Fruit fly (Drosophila melanogaster): ENCODE results near the gene Tengl4.

Gene Tengl4

DNA sequence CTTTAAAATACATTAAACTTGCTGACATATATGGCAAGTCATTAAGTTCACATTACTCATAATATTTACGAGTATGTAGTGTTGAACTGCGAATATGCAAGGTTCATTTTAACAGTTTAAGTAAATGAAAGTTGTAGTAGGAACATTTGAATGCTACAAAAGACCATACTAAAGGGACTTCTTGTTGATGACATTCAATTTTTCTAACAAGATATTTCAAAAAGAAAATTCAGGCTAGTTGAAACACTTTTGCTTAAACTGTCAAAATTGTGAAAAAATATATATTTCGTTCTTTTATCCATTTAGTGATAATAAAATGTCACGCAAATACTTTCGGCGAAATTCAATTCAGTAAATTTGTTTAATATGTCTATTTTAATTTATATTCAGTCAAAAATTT is at the start of gene Tengl4:
Gene Tengl4, plus strand, starts transcription at position 301 of the 400 bp plus-strand sequence.
- TF ChIP-seq noc (tag; optimal IDR thresholded peaks at IDR 0.05), result no peak

DNA sequence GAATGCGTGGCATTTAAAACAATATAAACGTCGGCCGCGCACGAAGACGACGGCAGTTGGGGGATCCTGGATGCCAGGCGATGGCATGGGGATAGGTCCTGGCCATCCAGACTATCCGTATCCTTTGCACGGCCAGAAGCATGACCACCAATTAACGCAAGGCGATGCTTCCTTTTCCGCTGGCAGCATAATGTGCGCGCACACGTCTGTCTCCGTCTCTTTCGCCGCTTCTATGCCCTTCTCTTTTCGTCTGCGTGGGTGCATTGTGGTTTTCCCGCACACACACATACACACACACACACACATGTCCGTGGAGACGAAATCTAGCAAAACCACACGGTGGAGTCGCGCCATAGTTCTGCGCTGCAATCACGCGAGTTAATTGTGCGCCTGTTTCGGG is 7.5 kb downstream of the Tengl4 start:
- TF ChIP-seq noc (tag; optimal IDR thresholded peaks at IDR 0.05), result no peak

DNA sequence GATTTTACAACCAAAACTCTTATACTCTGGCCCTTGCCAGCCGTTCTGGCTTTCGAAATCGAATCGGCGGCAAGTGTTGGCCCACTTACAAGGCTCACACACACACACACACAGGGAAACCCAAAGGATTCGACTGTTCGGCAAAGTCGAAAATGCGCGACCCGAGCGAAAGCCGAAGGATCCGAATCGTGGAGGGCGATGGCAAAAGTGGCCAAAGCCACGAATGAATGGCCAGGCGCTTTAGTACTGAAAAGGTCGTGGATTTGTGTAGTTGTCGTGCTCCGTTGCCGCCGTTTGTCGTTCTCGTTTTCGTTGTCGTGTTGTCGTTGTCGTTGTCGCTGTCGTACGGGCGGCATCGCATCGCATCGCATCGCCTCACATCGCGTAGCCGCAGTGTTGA is 22.1 kb downstream of the Tengl4 start, which contains the start of gene side-VI:
Gene side-VI, plus strand, starts transcription at position 243 of the 400 bp plus-strand sequence.
- no peak for TF ChIP-seq noc (tag; optimal IDR thresholded peaks at IDR 0.05)
